Fruit fly (Drosophila melanogaster) whole organism, adult: ENCODE results near the gene glu.

Experiments used
- CG11617 ChIP-seq: fragments of 200-800 bp; sonication (Bioruptor generic); optimal IDR thresholded peaks from 2 replicates; lab custom pipeline; 2017; ENCODE audit warnings: mild to moderate bottlenecking, missing biosample characterization, missing genetic modification reagents, missing genetic modification characterization
- CG1620 ChIP-seq: fragments of 200-800 bp; sonication (Bioruptor generic); optimal IDR thresholded peaks from 2 replicates; lab custom pipeline; 2016; ENCODE audit warnings: missing biosample characterization, missing genetic modification characterization
- CG5204 ChIP-seq: fragments of 200-800 bp; sonication (Bioruptor generic); optimal IDR thresholded peaks from 2 replicates; lab custom pipeline; 2016; ENCODE audit warnings: missing biosample characterization, missing genetic modification characterization
- CG7045 ChIP-seq: fragments of 200-800 bp; sonication (Bioruptor generic); optimal IDR thresholded peaks from 2 replicates; lab custom pipeline; 2017; ENCODE audit warnings: missing biosample characterization, mild to moderate bottlenecking, missing genetic modification characterization
- cnc ChIP-seq, 2 experiments: fragments of >200 bp; optimal IDR thresholded peaks; 2 replicates each; lab custom pipeline; 2017
- kay ChIP-seq: fragments of 200-800 bp; sonication (Bioruptor generic); peaks from one replicate; lab custom pipeline; 2016; ENCODE audit warnings: missing biosample characterization, missing genetic modification characterization, borderline replicate concordance
- ovo ChIP-seq: fragments of 200-800 bp; sonication (Bioruptor generic); optimal IDR thresholded peaks from 2 replicates; lab custom pipeline; 2016; ENCODE audit warnings: missing biosample characterization, missing genetic modification characterization
- pad ChIP-seq: fragments of 200-800 bp; sonication (Bioruptor generic); optimal IDR thresholded peaks from 3 replicates; lab custom pipeline; 2017; ENCODE audit warnings: missing biosample characterization, missing genetic modification characterization, mild to moderate bottlenecking, moderate library complexity, missing genetic modification reagents
- tj ChIP-seq: fragments of 200-800 bp; sonication (Bioruptor generic); optimal IDR thresholded peaks from 3 replicates; lab custom pipeline; 2017; ENCODE audit warnings: missing biosample characterization, mild to moderate bottlenecking, missing genetic modification characterization, moderate library complexity

DNA sequence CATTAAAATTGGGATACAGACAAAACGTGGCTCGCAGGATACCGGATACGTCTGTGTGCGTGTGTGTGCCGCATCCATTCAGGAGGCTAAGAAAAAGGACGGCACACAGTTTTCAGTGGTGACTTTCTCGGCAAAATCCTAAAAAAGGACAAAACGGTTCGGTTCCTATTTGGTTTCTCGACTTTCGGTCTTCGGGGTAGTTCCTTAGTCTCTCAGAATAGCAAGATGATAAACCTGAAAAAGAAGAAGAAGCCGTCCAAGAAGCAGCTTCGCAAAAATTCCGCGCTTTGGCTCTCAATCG lies 52.6 kb downstream of the glu start:
- TF ChIP-seq CG1620 (GFP tag; lab: Kevin White, UChicago): no peak
- TF ChIP-seq pad (GFP tag; lab: Kevin White, UChicago): no peak
- no peak for TF ChIP-seq CG7045 (GFP tag; lab: Kevin White, UChicago)
- no peak for TF ChIP-seq kay
- TF ChIP-seq CG5204 (GFP tag; lab: Kevin White, UChicago): no peak
- TF ChIP-seq cnc (optimal IDR thresholded peaks at IDR 0.05; lab: Kevin White, UChicago): no peak
- TF ChIP-seq ovo: no peak
- TF ChIP-seq tj: no peak
- TF ChIP-seq CG11617 (GFP tag; lab: Kevin White, UChicago): no peak
